Fruit fly (Drosophila melanogaster) whole organism, adult: ENCODE results near the gene CG31370.

ENCODE experiments used
- CG11617 ChIP-seq: fragments of 200-800 bp; sonication (Bioruptor generic); optimal IDR thresholded peaks from 2 replicates; lab custom pipeline; 2017; ENCODE audit warnings: mild to moderate bottlenecking, missing biosample characterization, missing genetic modification reagents, missing genetic modification characterization
- CG12768 ChIP-seq: fragments of 200-800 bp; sonication (Bioruptor generic); optimal IDR thresholded peaks from 2 replicates; lab custom pipeline; 2017; ENCODE audit warnings: missing biosample characterization, missing genetic modification characterization, mild to moderate bottlenecking, moderate library complexity, missing genetic modification reagents
- CG1620 ChIP-seq: fragments of 200-800 bp; sonication (Bioruptor generic); optimal IDR thresholded peaks from 2 replicates; lab custom pipeline; 2016; ENCODE audit warnings: missing biosample characterization, missing genetic modification characterization
- CG33017 ChIP-seq: fragments of 200-800 bp; sonication (Bioruptor generic); optimal IDR thresholded peaks from 2 replicates; lab custom pipeline; 2018; ENCODE audit warnings: missing biosample characterization, mild to moderate bottlenecking, missing genetic modification characterization, moderate library complexity
- Clk ChIP-seq: fragments of 200-800 bp; sonication (Bioruptor generic); optimal IDR thresholded peaks from 2 replicates; lab custom pipeline; 2017; ENCODE audit warnings: missing biosample characterization, missing genetic modification characterization
- Crg-1 ChIP-seq: fragments of 200-800 bp; sonication (Bioruptor generic); optimal IDR thresholded peaks from 2 replicates; lab custom pipeline; 2016; ENCODE audit warnings: missing biosample characterization, missing genetic modification characterization
- Hr96 ChIP-seq: fragments of 200-800 bp; sonication (Bioruptor generic); optimal IDR thresholded peaks from 2 replicates; lab custom pipeline; 2016; ENCODE audit warnings: missing biosample characterization, missing genetic modification characterization
- cic ChIP-seq: fragments of 200-800 bp; sonication (Bioruptor generic); optimal IDR thresholded peaks from 2 replicates; lab custom pipeline; 2017; ENCODE audit warnings: missing biosample characterization, mild to moderate bottlenecking, missing genetic modification characterization, moderate library complexity
- cnc ChIP-seq, 2 experiments: fragments of >200 bp; optimal IDR thresholded peaks; 2 replicates each; lab custom pipeline; 2017
- pad ChIP-seq: fragments of 200-800 bp; sonication (Bioruptor generic); optimal IDR thresholded peaks from 3 replicates; lab custom pipeline; 2017; ENCODE audit warnings: missing biosample characterization, missing genetic modification characterization, mild to moderate bottlenecking, moderate library complexity, missing genetic modification reagents

- TF ChIP-seq CG11617 (GFP tag; lab: Kevin White, UChicago): no peak
- TF ChIP-seq CG1620 (GFP tag; lab: Kevin White, UChicago): no peak
- TF ChIP-seq Hr96: no peak
- TF ChIP-seq Clk (GFP tag; lab: Kevin White, UChicago): no peak
- no peak for TF ChIP-seq cnc (optimal IDR thresholded peaks at IDR 0.05; lab: Kevin White, UChicago)
- TF ChIP-seq CG12768 (GFP tag; lab: Kevin White, UChicago): no peak
- no peak for TF ChIP-seq CG33017
- peak; percentile 5 for TF ChIP-seq cic (GFP tag; lab: Kevin White, UChicago)
- no peak for TF ChIP-seq pad
- no peak for TF ChIP-seq Crg-1 (GFP tag; lab: Kevin White, UChicago)
Observed at dm6 chr3R:25331103-25331502, 28.8 kb downstream of the CG31370 start, which contains the start of gene CHKov2.
